Worm (Caenorhabditis elegans): ENCODE results near the gene F26A1.1.

DNA sequence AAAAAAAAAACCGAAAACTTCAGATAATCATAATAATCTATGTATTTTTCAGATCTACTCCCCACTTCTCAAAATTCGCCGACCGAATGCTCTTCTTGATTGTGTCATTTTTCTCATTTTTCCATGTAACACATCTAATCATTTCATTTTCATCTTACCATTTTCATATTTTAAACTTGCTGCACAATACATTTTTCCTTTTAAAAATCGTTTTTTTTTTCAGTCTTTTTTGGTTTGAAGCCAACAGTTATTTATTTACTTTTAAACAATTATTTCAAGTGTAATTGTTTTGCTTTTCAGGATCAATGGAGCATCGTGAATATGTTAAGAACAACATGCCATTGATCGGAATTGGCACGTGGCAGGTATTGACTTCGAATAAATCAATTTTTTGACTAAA is 8.7 kb downstream of the F26A1.1 start, which contains the start of gene C35D10.6:
- no peak for TF ChIP-seq ceh-90 (tag; optimal IDR thresholded peaks at IDR 0.05)
- TF ChIP-seq rnt-1 (tag; optimal IDR thresholded peaks at IDR 0.05): no peak
- TF ChIP-seq lsy-2 (tag; optimal IDR thresholded peaks at IDR 0.05): no peak
- no peak for TF ChIP-seq ama-1 (optimal IDR thresholded peaks at IDR 0.05)
- TF ChIP-seq nhr-76 (tag; optimal IDR thresholded peaks at IDR 0.05): no peak
- TF ChIP-seq nhr-237 (tag; optimal IDR thresholded peaks at IDR 0.05): no peak
- no peak for TF ChIP-seq F16B12.6 (tag; optimal IDR thresholded peaks at IDR 0.05)
- TF ChIP-seq C04F5.9 (tag; optimal IDR thresholded peaks at IDR 0.05): no peak
- TF ChIP-seq ztf-4 (tag; optimal IDR thresholded peaks at IDR 0.05): no peak
- TF ChIP-seq elt-2 (tag; optimal IDR thresholded peaks at IDR 0.05): no peak
